Worm (Caenorhabditis elegans) whole organism, L4 larva: Measurements from ENCODE around the gene nrde-4.

Source experiments
- ztf-11 ChIP-seq: fragments of 150-350 bp; optimal IDR thresholded peaks from 2 replicates; lab custom pipeline; 2014; ENCODE audit warnings: missing biosample characterization, missing genetic modification characterization
- ztf-7 ChIP-seq: fragments of 150-350 bp; optimal IDR thresholded peaks from 2 replicates; lab custom pipeline; 2014; ENCODE audit warnings: missing biosample characterization, missing genetic modification characterization

ce11 chrIV:7605413-7605812 is 48.6 kb downstream of the nrde-4 start:
- TF ChIP-seq ztf-7 = no peak
- TF ChIP-seq ztf-11 (tag; lab: Kevin White, UChicago) = no peak
